Worm (Caenorhabditis elegans): ENCODE measurements around the gene cpn-2.
A peak's percentile ranks its signal among the peaks of the same experiment; 100 is the strongest.

The cpn-2 gene

DNA sequence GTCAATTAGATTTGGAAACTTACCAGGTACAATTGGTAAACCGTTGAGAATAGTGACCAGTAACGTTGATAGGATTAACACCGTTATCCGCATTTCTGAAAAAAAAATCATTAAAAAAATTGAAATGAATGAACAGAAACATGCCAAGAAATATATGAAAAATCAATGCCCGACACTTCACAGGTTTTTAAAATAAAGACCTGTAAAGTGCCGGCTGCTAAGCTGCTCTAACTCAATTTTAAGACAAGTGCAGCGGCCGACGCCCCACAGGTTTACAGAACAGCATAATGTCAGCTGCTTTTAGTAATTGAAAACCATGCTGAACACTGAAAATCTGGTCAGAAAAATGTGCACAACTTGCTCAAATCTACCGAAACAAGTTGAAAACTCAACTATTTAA, 5.2 kb upstream of the cpn-2 start, which contains the start of gene cbn-1:
TSS of gene cbn-1 (minus strand) at position 101 of the 400 bp plus-strand sequence.
- TF ChIP-seq unc-39 (tag; optimal IDR thresholded peaks at IDR 0.05) (no peak), unc-120 (tag; optimal IDR thresholded peaks at IDR 0.05; ENCODE audit: poor library complexity, severe bottlenecking) (no peak), cnd-1 (tag; optimal IDR thresholded peaks at IDR 0.05) (no peak), elt-3 (tag; optimal IDR thresholded peaks at IDR 0.05) (no peak), ceh-39 (tag; optimal IDR thresholded peaks at IDR 0.05) (no peak), nhr-76 (tag; optimal IDR thresholded peaks at IDR 0.05) (no peak), lin-13 (tag; optimal IDR thresholded peaks at IDR 0.05) (no peak), mls-2 (tag; optimal IDR thresholded peaks at IDR 0.05) (no peak), nhr-237 (tag; optimal IDR thresholded peaks at IDR 0.05) (no peak), unc-62 (GFP tag; optimal IDR thresholded peaks at IDR 0.05) (no peak), ham-2 (GFP tag; optimal IDR thresholded peaks at IDR 0.05) (no peak), ces-1 (GFP tag; optimal IDR thresholded peaks at IDR 0.05) (no peak), zip-8 (tag; optimal IDR thresholded peaks at IDR 0.05) (no peak), elt-1 (tag; optimal IDR thresholded peaks at IDR 0.05; ENCODE audit: borderline replicate concordance, insufficient read depth) (no peak), hlh-1 (tag; optimal IDR thresholded peaks at IDR 0.05) (no peak), lsy-2 (tag; optimal IDR thresholded peaks at IDR 0.05) (no peak), sem-2 (GFP tag; optimal IDR thresholded peaks at IDR 0.05) (no peak), ceh-43 (GFP tag; optimal IDR thresholded peaks at IDR 0.05) (no peak)

DNA sequence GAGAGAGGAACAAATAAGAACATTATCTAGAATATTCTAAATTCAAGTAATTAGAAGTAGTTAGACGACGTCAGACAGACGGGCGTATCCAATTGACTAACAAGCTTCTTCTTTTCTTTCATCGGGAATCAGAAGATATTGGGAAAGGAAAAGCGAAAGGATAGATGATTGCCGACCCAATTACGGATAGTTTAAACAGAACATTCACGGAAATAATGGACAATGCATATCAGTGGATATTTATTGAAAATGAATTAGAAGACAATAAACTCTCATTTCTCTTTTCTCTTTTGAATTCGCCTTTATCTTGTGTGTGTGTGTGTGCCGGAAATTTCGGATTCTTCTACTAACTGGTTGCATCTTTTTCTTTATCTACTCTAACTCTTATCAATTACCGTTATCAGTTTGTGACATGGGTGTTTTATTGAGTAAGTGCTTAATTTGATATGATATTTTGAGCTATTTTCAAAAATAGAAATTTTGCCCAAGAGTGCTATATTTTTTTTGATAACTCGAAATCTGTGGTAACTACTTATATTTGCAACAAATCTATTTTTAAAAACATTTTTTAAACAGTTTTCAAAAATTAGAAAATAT, 3.6 kb upstream of the cpn-2 start:
- TF ChIP-seq blmp-1 (tag; optimal IDR thresholded peaks at IDR 0.05) (peak; percentile 90), unc-120 (tag; optimal IDR thresholded peaks at IDR 0.05; ENCODE audit: poor library complexity, severe bottlenecking) (no peak)

DNA sequence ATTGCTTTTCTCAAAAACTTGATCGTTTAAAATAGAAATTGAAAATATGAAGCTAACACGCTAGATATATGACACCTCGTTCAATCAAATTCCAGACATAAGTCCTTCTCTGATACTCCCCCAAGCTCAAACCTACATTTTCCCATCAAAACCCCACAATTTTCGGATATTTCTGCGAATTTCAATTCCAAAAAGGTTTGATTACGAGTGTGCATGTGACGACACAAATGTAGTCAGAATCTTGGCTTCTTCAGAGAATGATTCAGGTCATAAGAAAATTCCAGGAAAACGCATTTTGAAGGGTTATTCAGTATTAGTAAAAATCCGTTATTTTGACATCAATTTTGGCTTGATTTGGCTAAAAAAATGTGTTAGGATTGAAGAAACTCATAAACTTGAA, 2.8 kb upstream of the cpn-2 start:
- no peak for TF ChIP-seq pha-4 (tag; optimal IDR thresholded peaks at IDR 0.05)
- TF ChIP-seq elt-3 (tag; optimal IDR thresholded peaks at IDR 0.05), result no peak
- no peak for TF ChIP-seq unc-62 (GFP tag; optimal IDR thresholded peaks at IDR 0.05)

DNA sequence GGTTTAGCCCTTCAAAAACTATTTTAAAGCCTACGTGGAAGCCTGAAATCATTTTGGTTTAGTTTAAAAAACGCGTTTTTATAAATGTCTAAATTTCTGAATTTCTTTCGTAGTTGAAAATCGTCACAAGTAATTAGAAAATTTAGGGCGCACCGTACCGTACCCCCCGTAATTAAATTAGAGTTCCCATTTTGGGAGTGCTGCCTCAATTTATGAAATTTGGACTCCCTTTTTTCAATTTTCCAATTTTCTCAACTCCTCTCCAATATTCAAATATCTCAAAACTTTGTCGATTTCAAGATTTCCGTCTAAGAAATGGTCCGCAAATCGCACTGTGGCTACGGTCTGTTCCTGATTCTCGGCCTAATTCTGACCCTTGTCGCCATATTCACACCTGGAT, 2.6 kb downstream of the cpn-2 start, which contains the start of gene clc-31:
TSS of gene clc-31 (plus strand) at position 301 of the 400 bp plus-strand sequence.
- no peak for TF ChIP-seq nhr-28 (tag; optimal IDR thresholded peaks at IDR 0.05)
- TF ChIP-seq sptf-1 (tag; optimal IDR thresholded peaks at IDR 0.05), result no peak
- TF ChIP-seq ceh-39 (tag; optimal IDR thresholded peaks at IDR 0.05), result no peak
- TF ChIP-seq lin-13 (tag; optimal IDR thresholded peaks at IDR 0.05), result no peak
- no peak for TF ChIP-seq ceh-83 (GFP tag; optimal IDR thresholded peaks at IDR 0.05)
- TF ChIP-seq mep-1 (tag; optimal IDR thresholded peaks at IDR 0.05), result no peak
- TF ChIP-seq M03D4.4 (tag; optimal IDR thresholded peaks at IDR 0.05), result no peak
- no peak for TF ChIP-seq nhr-12 (tag; optimal IDR thresholded peaks at IDR 0.05)
- no peak for TF ChIP-seq ztf-11 (tag; optimal IDR thresholded peaks at IDR 0.05)
- no peak for TF ChIP-seq lsy-2 (tag; optimal IDR thresholded peaks at IDR 0.05)
- TF ChIP-seq nhr-2 (tag; optimal IDR thresholded peaks at IDR 0.05), result no peak
- TF ChIP-seq elt-3 (tag; optimal IDR thresholded peaks at IDR 0.05), result no peak
- no peak for TF ChIP-seq ham-2 (GFP tag; optimal IDR thresholded peaks at IDR 0.05)
- TF ChIP-seq ces-1 (GFP tag; optimal IDR thresholded peaks at IDR 0.05), result no peak
- no peak for TF ChIP-seq ceh-43 (GFP tag; optimal IDR thresholded peaks at IDR 0.05)
- no peak for TF ChIP-seq flh-1 (GFP tag; optimal IDR thresholded peaks at IDR 0.05)
- TF ChIP-seq mab-5 (tag; optimal IDR thresholded peaks at IDR 0.05), result no peak
- no peak for TF ChIP-seq nhr-237 (tag; optimal IDR thresholded peaks at IDR 0.05)

DNA sequence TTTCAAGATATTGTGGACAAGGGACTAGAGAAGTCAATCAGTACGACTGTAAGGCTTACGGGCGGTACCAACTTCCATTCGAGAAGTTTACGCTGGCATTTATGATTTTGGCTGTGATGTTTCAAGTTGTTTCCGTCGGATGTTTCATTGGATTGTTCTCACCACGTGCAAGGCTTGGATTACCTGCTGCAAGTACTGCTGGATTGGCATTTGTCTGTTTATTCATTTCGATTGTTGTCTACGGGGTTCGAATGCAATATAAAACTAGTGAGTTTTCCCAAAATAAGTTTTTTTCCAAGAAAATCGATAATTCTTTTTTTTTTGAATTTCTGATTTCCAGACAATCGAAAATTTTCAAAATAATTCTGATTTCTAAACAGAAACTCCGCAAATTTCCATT, 3.1 kb downstream of the cpn-2 start:
- TF ChIP-seq lsy-2 (tag; optimal IDR thresholded peaks at IDR 0.05), result no peak
- TF ChIP-seq nhr-237 (tag; optimal IDR thresholded peaks at IDR 0.05), result no peak
- TF ChIP-seq zip-8 (tag; optimal IDR thresholded peaks at IDR 0.05), result no peak

DNA sequence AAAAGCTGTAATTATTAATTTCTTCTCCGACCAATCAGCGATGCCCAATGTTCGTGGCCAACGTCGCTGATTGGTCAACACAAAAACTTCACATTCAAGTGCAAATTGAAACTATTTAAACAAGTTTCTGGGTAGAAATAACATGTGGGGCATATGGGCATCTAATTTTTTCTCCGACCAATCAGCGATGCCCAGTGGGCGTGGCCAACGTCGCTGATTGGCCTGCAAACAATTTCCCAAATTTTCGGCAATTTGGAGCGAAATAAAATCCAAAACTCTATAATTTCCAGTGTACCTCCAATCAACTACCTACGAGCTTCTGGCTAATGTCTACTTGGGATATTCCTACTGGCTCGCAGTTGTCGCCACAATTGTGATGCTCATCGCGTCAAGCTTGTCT, 3.7 kb downstream of the cpn-2 start:
- no peak for TF ChIP-seq nhr-12 (tag; optimal IDR thresholded peaks at IDR 0.05)
- TF ChIP-seq M03D4.4 (tag; optimal IDR thresholded peaks at IDR 0.05), result no peak
- no peak for TF ChIP-seq ham-2 (GFP tag; optimal IDR thresholded peaks at IDR 0.05)
- no peak for TF ChIP-seq unc-62 (GFP tag; optimal IDR thresholded peaks at IDR 0.05)
- no peak for TF ChIP-seq ceh-83 (GFP tag; optimal IDR thresholded peaks at IDR 0.05)
- TF ChIP-seq nhr-76 (tag; optimal IDR thresholded peaks at IDR 0.05), result no peak
- TF ChIP-seq unc-120 (tag; optimal IDR thresholded peaks at IDR 0.05; ENCODE audit: poor library complexity, severe bottlenecking), result no peak
- TF ChIP-seq snpc-4 (tag; optimal IDR thresholded peaks at IDR 0.05), result no peak
- no peak for TF ChIP-seq zip-8 (tag; optimal IDR thresholded peaks at IDR 0.05)
- no peak for TF ChIP-seq flh-1 (GFP tag; optimal IDR thresholded peaks at IDR 0.05)
- TF ChIP-seq nhr-237 (tag; optimal IDR thresholded peaks at IDR 0.05), result no peak
- no peak for TF ChIP-seq blmp-1 (tag; optimal IDR thresholded peaks at IDR 0.05)
- no peak for TF ChIP-seq mab-5 (tag; optimal IDR thresholded peaks at IDR 0.05)
- TF ChIP-seq drap-1 (GFP tag; optimal IDR thresholded peaks at IDR 0.05), result no peak
- TF ChIP-seq cnd-1 (tag; optimal IDR thresholded peaks at IDR 0.05), result no peak
- TF ChIP-seq pha-4 (tag; optimal IDR thresholded peaks at IDR 0.05), result no peak
